Worm (Caenorhabditis elegans): Measurements from ENCODE around the gene C17H12.3.

C17H12.3 gene

ce11 chrIV:6806475-6807063 is 11.1 kb upstream of the C17H12.3 start, which contains the start of gene C17H12.10:
Gene C17H12.10, plus strand, starts transcription at chrIV:6806799.
- TF ChIP-seq blmp-1 (tag; optimal IDR thresholded peaks at IDR 0.05) = no peak
- TF ChIP-seq lin-14 (GFP tag; optimal IDR thresholded peaks at IDR 0.05) = peak; percentile 82
- TF ChIP-seq fkh-10 (GFP tag; optimal IDR thresholded peaks at IDR 0.05) = peak; percentile 77
- no peak for TF ChIP-seq pag-3 (tag; optimal IDR thresholded peaks at IDR 0.05; ENCODE audit: borderline replicate concordance, insufficient read depth)
- peak; percentile 47 for TF ChIP-seq fkh-8 (tag; optimal IDR thresholded peaks at IDR 0.05)
- peak in 2 of 3 experiments; percentile 40 to 42 for TF ChIP-seq ceh-82 (tag; optimal IDR thresholded peaks at IDR 0.05)
- TF ChIP-seq mep-1 (tag; optimal IDR thresholded peaks at IDR 0.05) = peak; percentile 15
- TF ChIP-seq snpc-4 (tag; optimal IDR thresholded peaks at IDR 0.05) = peak; percentile 32
- no peak for TF ChIP-seq Y116A8C.19 (tag; optimal IDR thresholded peaks at IDR 0.05; ENCODE audit: borderline replicate concordance)
- TF ChIP-seq lin-35 (GFP tag; optimal IDR thresholded peaks at IDR 0.05) = peak in 1 of 2 experiments; percentile 21
- peak; percentile 13 to 26 for TF ChIP-seq efl-1 (optimal IDR thresholded peaks at IDR 0.05)
- no peak for TF ChIP-seq efl-1 (GFP tag; optimal IDR thresholded peaks at IDR 0.05 in 1 of 2)
- peak; percentile 56 for TF ChIP-seq skn-1 (tag; optimal IDR thresholded peaks at IDR 0.05)
- TF ChIP-seq ztf-11 (tag; optimal IDR thresholded peaks at IDR 0.05) = no peak
- TF ChIP-seq snu-23 (GFP tag; optimal IDR thresholded peaks at IDR 0.05) = peak; percentile 22
- TF ChIP-seq nhr-47 (tag; optimal IDR thresholded peaks at IDR 0.05) = peak; percentile 39
- TF ChIP-seq unc-86 (tag; optimal IDR thresholded peaks at IDR 0.05) = peak; percentile 18
- peak; percentile 8 for TF ChIP-seq swsn-7 (tag; optimal IDR thresholded peaks at IDR 0.05)
- TF ChIP-seq lsy-2 (tag; optimal IDR thresholded peaks at IDR 0.05) = peak in 1 of 2 experiments; percentile 67
- peak; percentile 48 for TF ChIP-seq nhr-71 (tag; optimal IDR thresholded peaks at IDR 0.05)

ce11 chrIV:6804815-6805214 is 9.4 kb upstream of the C17H12.3 start, which contains the start of gene C17H12.37:
Gene C17H12.37, plus strand, starts transcription at chrIV:6805115.
- TF ChIP-seq nhr-90 (tag; optimal IDR thresholded peaks at IDR 0.05; ENCODE audit: poor library complexity) (no peak), ztf-4 (tag; optimal IDR thresholded peaks at IDR 0.05) (no peak), unc-130 (tag; optimal IDR thresholded peaks at IDR 0.05) (no peak)

- TF ChIP-seq nhr-20 (tag; optimal IDR thresholded peaks at IDR 0.05) = peak; percentile 20
- TF ChIP-seq rnt-1 (tag; optimal IDR thresholded peaks at IDR 0.05) = peak; percentile 66
- TF ChIP-seq lin-39 (tag; optimal IDR thresholded peaks at IDR 0.05) = peak; percentile 62
- TF ChIP-seq tbx-2 (tag; optimal IDR thresholded peaks at IDR 0.05) = no peak
- no peak for TF ChIP-seq hlh-4 (tag; optimal IDR thresholded peaks at IDR 0.05)
- no peak for TF ChIP-seq efl-1 (optimal IDR thresholded peaks at IDR 0.05)
- TF ChIP-seq efl-1 (GFP tag; optimal IDR thresholded peaks at IDR 0.05 in 1 of 2) = peak in 1 of 2 experiments; percentile 60
- peak; percentile 61 for TF ChIP-seq blmp-1 (tag; optimal IDR thresholded peaks at IDR 0.05)
- TF ChIP-seq snu-23 (GFP tag; optimal IDR thresholded peaks at IDR 0.05) = peak; percentile 31
- TF ChIP-seq lin-14 (GFP tag; optimal IDR thresholded peaks at IDR 0.05) = peak; percentile 71
- TF ChIP-seq F16B12.6 (tag; optimal IDR thresholded peaks at IDR 0.05) = no peak
- no peak for TF ChIP-seq mdl-1 (tag; optimal IDR thresholded peaks at IDR 0.05)
- no peak for TF ChIP-seq hlh-17 (GFP tag; optimal IDR thresholded peaks at IDR 0.05; ENCODE audit: borderline replicate concordance)
- peak; percentile 38 for TF ChIP-seq nhr-71 (tag; optimal IDR thresholded peaks at IDR 0.05)
- TF ChIP-seq sup-37 (GFP tag; optimal IDR thresholded peaks at IDR 0.05) = no peak
- peak in 1 of 2 experiments; percentile 23 for TF ChIP-seq lin-35 (GFP tag; optimal IDR thresholded peaks at IDR 0.05)
- no peak for TF ChIP-seq ama-1 (optimal IDR thresholded peaks at IDR 0.05)
- peak; percentile 3 for TF ChIP-seq fos-1 (tag; optimal IDR thresholded peaks at IDR 0.05)
- no peak for TF ChIP-seq C04F5.9 (tag; optimal IDR thresholded peaks at IDR 0.05)
- TF ChIP-seq fkh-10 (GFP tag; optimal IDR thresholded peaks at IDR 0.05) = no peak
- peak; percentile 72 for TF ChIP-seq nhr-85 (tag)
- peak in 1 of 6 experiments; percentile 52 for TF ChIP-seq elt-3 (tag; optimal IDR thresholded peaks at IDR 0.05)
Observed at ce11 chrIV:6803805-6804344, 8.4 kb upstream of the C17H12.3 start.
